Fruit fly (Drosophila melanogaster): ENCODE measurements around the gene unc-4.

The unc-4 gene

dm6 chrX:17736101-17736728 lies 32.2 kb upstream of the unc-4 start:
- TF ChIP-seq psq (optimal IDR thresholded peaks at IDR 0.05) (no peak), pan (optimal IDR thresholded peaks at IDR 0.05) (no peak), Dll (optimal IDR thresholded peaks at IDR 0.05) (no peak), CG8478 (optimal IDR thresholded peaks at IDR 0.05) (no peak), usp (GFP tag; optimal IDR thresholded peaks at IDR 0.05) (no peak), EcR (GFP tag; optimal IDR thresholded peaks at IDR 0.05) (no peak)

DNA sequence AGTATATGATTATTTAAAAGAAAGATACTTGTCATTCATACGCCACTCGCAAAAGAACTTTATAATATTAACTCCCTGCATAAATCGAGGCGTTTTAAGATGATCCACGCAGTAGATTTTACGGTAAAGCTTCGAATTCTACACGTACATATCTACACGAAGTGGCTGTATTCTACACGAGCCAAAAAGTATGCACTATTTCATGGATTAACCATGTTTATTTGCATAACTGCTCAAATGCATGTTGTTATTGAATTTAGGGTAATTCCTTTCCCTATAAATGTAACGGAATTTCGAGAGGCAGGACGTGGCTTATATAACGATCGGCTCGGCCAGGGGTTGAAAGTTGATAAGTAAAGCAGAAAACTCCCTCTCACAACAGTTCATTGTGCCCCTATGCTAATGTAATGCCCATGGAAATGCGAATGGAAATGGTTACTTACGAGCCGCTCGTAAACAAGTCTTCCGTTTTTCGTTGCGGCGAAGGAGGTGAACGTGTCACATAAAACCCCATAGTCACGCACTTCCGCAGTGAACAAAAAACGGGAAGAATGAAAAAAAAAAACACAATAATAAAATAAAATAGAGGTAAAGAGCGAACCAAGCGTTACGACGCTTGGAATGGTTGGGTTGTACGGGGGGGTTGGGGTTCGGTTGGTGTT lies 31.2 kb upstream of the unc-4 start:
- TF ChIP-seq EcR (GFP tag; optimal IDR thresholded peaks at IDR 0.05) (no peak), Dll (optimal IDR thresholded peaks at IDR 0.05) (no peak), usp (GFP tag; optimal IDR thresholded peaks at IDR 0.05) (no peak), pan (optimal IDR thresholded peaks at IDR 0.05) (no peak), CG8478 (optimal IDR thresholded peaks at IDR 0.05) (no peak), psq (optimal IDR thresholded peaks at IDR 0.05) (no peak)

DNA sequence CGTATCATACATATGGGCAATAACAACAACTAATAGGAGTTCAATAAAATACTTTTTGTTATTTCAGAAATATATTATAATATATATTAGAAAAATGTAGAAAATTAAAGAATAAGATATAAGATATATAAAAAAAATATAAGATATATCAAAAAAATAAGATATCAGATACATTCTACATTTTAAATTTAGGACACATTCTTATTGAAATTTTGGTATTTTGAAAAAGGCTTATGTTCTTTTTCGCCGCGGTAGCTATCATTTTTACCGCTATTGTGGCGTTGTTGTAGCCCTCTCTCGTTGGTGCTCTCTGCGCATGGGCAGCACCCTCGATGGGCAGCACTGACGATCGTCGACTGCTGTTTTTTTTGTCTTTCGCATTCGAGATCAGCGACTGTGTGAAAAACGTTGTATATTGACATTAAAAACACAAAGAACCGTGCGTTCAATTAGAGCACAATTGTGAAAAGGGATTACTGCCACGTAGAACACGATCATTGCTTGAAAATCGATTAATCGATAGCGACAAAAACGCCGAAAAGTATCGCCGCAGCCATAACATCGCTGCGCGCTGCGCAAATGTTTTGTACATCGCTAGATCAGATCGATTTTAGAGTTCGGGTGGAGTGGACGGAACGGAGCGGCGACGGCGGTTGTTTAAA lies 30.4 kb upstream of the unc-4 start:
- TF ChIP-seq CG8478 (optimal IDR thresholded peaks at IDR 0.05) (no peak), EcR (GFP tag; optimal IDR thresholded peaks at IDR 0.05) (no peak), psq (optimal IDR thresholded peaks at IDR 0.05) (no peak), pan (optimal IDR thresholded peaks at IDR 0.05) (no peak), Dll (optimal IDR thresholded peaks at IDR 0.05) (no peak), usp (GFP tag; optimal IDR thresholded peaks at IDR 0.05) (no peak)

- TF ChIP-seq usp (GFP tag; optimal IDR thresholded peaks at IDR 0.05) (no peak), pan (optimal IDR thresholded peaks at IDR 0.05) (no peak), CG8478 (optimal IDR thresholded peaks at IDR 0.05) (no peak), Dll (optimal IDR thresholded peaks at IDR 0.05) (no peak), psq (optimal IDR thresholded peaks at IDR 0.05) (no peak), EcR (GFP tag; optimal IDR thresholded peaks at IDR 0.05) (no peak)
Observed at dm6 chrX:17738474-17738838, 29.9 kb upstream of the unc-4 start.

- TF ChIP-seq EcR (GFP tag; optimal IDR thresholded peaks at IDR 0.05) (no peak), usp (GFP tag; optimal IDR thresholded peaks at IDR 0.05) (no peak), pan (optimal IDR thresholded peaks at IDR 0.05) (no peak), Dll (optimal IDR thresholded peaks at IDR 0.05) (no peak), psq (optimal IDR thresholded peaks at IDR 0.05) (no peak), CG8478 (optimal IDR thresholded peaks at IDR 0.05) (no peak)
Observed at dm6 chrX:17738989-17739388, 29.4 kb upstream of the unc-4 start.

DNA sequence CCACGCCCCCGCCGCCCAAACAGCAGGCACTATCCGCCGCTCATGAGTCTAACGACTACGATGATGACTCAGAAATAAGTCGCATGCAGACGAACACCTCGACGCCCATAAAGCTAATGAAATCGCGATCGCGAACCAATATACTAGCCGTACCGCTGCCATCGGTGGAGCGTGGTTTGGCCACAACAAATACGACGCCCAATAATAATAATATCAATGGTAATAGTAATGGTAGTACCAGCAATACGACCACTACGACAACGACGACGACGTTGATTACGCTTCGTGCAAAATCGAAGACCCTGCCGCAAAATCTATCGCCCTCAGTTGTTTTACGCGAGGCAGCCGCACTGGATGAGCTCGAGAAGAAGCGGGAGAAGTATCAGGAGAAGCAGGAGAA lies 28.4 kb upstream of the unc-4 start:
- no peak for TF ChIP-seq Dll (optimal IDR thresholded peaks at IDR 0.05)
- no peak for TF ChIP-seq CG8478 (optimal IDR thresholded peaks at IDR 0.05)
- TF ChIP-seq EcR (GFP tag; optimal IDR thresholded peaks at IDR 0.05), result no peak
- TF ChIP-seq psq (optimal IDR thresholded peaks at IDR 0.05), result no peak
- TF ChIP-seq pan (optimal IDR thresholded peaks at IDR 0.05), result no peak
- no peak for TF ChIP-seq usp (GFP tag; optimal IDR thresholded peaks at IDR 0.05)

DNA sequence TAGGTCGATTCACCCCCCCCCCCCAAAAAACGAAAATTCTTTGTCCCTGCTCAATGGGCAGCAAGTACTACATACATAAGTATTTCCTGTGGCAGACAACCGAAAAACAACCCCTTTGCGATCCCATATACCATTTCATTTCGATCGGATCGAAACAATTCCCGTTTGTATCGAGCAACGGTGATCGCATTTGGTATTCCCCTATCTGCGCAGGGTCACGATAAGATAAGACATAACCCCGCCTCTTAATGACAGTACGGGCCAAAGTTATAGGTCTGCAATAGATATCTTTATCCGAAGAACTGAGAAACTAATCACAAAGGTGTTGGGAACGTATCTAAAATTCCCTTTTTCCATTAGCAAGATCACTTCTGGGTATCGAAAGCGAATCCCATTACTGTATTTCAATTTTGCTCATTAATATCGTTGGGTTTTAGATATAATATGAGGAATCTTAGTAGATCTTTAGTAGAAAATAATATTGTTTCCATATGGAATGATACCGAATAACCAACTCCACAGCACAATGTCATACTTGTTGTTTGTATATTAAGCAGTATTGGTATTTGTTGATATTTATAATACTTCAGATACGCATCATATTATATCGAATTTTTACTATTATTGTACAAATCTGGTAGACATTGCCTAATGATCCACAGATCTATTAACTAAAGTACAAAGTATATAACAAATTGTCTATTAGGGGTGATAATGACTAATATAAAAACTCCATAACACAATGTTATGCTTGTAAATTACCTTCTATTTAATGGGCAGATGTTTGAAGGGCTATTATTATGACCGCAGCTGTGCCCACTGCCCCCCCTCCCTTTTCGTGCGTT lies 27.1 kb upstream of the unc-4 start:
- no peak for TF ChIP-seq Dll (optimal IDR thresholded peaks at IDR 0.05)
- no peak for TF ChIP-seq pan (optimal IDR thresholded peaks at IDR 0.05)
- TF ChIP-seq CG8478 (optimal IDR thresholded peaks at IDR 0.05), result no peak
- no peak for TF ChIP-seq psq (optimal IDR thresholded peaks at IDR 0.05)
- no peak for TF ChIP-seq usp (GFP tag; optimal IDR thresholded peaks at IDR 0.05)
- TF ChIP-seq EcR (GFP tag; optimal IDR thresholded peaks at IDR 0.05), result no peak

- TF ChIP-seq Dll (optimal IDR thresholded peaks at IDR 0.05), result no peak
- TF ChIP-seq CG8478 (optimal IDR thresholded peaks at IDR 0.05), result no peak
- no peak for TF ChIP-seq pan (optimal IDR thresholded peaks at IDR 0.05)
- TF ChIP-seq usp (GFP tag; optimal IDR thresholded peaks at IDR 0.05), result no peak
- no peak for TF ChIP-seq EcR (GFP tag; optimal IDR thresholded peaks at IDR 0.05)
- no peak for TF ChIP-seq psq (optimal IDR thresholded peaks at IDR 0.05)
Observed at dm6 chrX:17741864-17742297, 26.5 kb upstream of the unc-4 start.

dm6 chrX:17742592-17743364 lies 25.6 kb upstream of the unc-4 start:
- TF ChIP-seq Dll (optimal IDR thresholded peaks at IDR 0.05) (no peak), pan (optimal IDR thresholded peaks at IDR 0.05) (no peak), usp (GFP tag; optimal IDR thresholded peaks at IDR 0.05) (no peak), EcR (GFP tag; optimal IDR thresholded peaks at IDR 0.05) (no peak), CG8478 (optimal IDR thresholded peaks at IDR 0.05) (no peak), psq (optimal IDR thresholded peaks at IDR 0.05) (no peak)

DNA sequence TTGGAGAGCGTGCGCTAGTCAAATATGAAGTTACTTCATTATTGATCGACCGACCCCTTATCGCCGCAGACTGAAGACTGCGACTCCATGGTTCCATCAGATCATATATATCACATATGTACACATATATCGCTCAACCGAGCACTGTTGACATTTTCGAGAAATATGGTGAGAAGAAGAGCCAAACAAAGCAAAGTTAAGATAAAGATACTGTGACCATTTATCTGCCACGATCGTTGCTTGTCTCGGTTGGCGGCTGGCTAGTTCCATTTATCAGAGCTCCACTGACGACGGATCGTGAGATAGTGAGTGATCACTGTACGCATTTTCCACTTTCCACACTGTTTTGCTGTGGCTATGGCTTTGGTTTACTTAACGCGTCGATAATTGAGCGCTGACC lies 24.8 kb upstream of the unc-4 start:
- TF ChIP-seq psq (optimal IDR thresholded peaks at IDR 0.05) (no peak), CG8478 (optimal IDR thresholded peaks at IDR 0.05) (no peak), EcR (GFP tag; optimal IDR thresholded peaks at IDR 0.05) (no peak), Dll (optimal IDR thresholded peaks at IDR 0.05) (no peak), pan (optimal IDR thresholded peaks at IDR 0.05) (no peak), usp (GFP tag; optimal IDR thresholded peaks at IDR 0.05) (no peak)
